Worm (Caenorhabditis elegans) whole organism, early embryonic: Measurements from ENCODE around the gene noca-1.

ENCODE experiments used
- B0310.2 ChIP-seq: sonication (generic microtip); optimal IDR thresholded peaks from 2 replicates; lab custom pipeline; 2016; ENCODE audit warnings: mild to moderate bottlenecking, missing genetic modification characterization, missing compliant biosample characterization
- F13C5.2 ChIP-seq: sonication (generic microtip); optimal IDR thresholded peaks from 2 replicates; lab custom pipeline; 2017; ENCODE audit warnings: mild to moderate bottlenecking, missing genetic modification characterization, inconsistent platforms, missing compliant biosample characterization
- aly-1 ChIP-seq: sonication (generic microtip); optimal IDR thresholded peaks from 2 replicates; lab custom pipeline; 2016; ENCODE audit warnings: missing genetic modification characterization, missing compliant biosample characterization
- ama-1 ChIP-seq: fragments of 150-350 bp; optimal IDR thresholded peaks from 2 replicates; lab custom pipeline; 2014
- ceh-13 ChIP-seq: fragments of 200-800 bp; sonication (Bioruptor generic); optimal IDR thresholded peaks from 2 replicates; lab custom pipeline; 2018; ENCODE audit warnings: mild to moderate bottlenecking, missing genetic modification characterization, missing compliant biosample characterization
- ceh-36 ChIP-seq: sonication (generic microtip); optimal IDR thresholded peaks from 2 replicates; lab custom pipeline; 2016; ENCODE audit warnings: missing genetic modification characterization, inconsistent platforms, missing compliant biosample characterization
- ets-7 ChIP-seq: sonication (generic microtip); optimal IDR thresholded peaks from 2 replicates; lab custom pipeline; 2016; ENCODE audit warnings: missing genotype, missing genetic modification characterization, missing compliant biosample characterization
- flt-1 ChIP-seq: fragments of 200-800 bp; sonication (Bioruptor generic); IDR thresholded peaks from 2 replicates; pipeline ENCODE4 v1.3.6; 2022; ENCODE audit warnings: missing genetic modification characterization, missing compliant biosample characterization
- hmbx-1 ChIP-seq: sonication (generic microtip); optimal IDR thresholded peaks from 2 replicates; lab custom pipeline; 2016; ENCODE audit warnings: mild to moderate bottlenecking, missing genetic modification characterization, missing compliant biosample characterization
- hmg-4 ChIP-seq: fragments of 200-800 bp; sonication (Bioruptor generic); optimal IDR thresholded peaks from 2 replicates; lab custom pipeline; 2018; ENCODE audit warnings: mild to moderate bottlenecking, missing genetic modification characterization, missing compliant biosample characterization
- hnd-1 ChIP-seq: sonication (generic microtip); optimal IDR thresholded peaks from 2 replicates; lab custom pipeline; 2016; ENCODE audit warnings: missing genetic modification characterization, missing compliant biosample characterization
- pes-1 ChIP-seq: fragments of 200-800 bp; sonication (Bioruptor generic); IDR thresholded peaks from 2 replicates; pipeline ENCODE4 v1.3.6; 2022; ENCODE audit warnings: missing genetic modification reagents, missing genetic modification characterization, missing compliant biosample characterization
- scrt-1 ChIP-seq: fragments of 200-800 bp; sonication (Bioruptor generic); IDR thresholded peaks from 2 replicates; pipeline ENCODE4 v1.3.6; 2022; ENCODE audit warnings: missing genetic modification characterization, missing compliant biosample characterization
- sea-1 ChIP-seq: fragments of 200-800 bp; sonication (Bioruptor generic); conservative IDR thresholded peaks from 2 replicates; pipeline ENCODE4 v1.3.6; 2022; ENCODE audit warnings: missing genetic modification characterization, missing compliant biosample characterization
- tbx-11 ChIP-seq: fragments of 200-800 bp; sonication (Bioruptor generic); IDR thresholded peaks from 2 replicates; pipeline ENCODE4 v1.3.6; 2022; ENCODE audit warnings: missing genetic modification characterization, missing compliant biosample characterization
- tbx-37 ChIP-seq: fragments of 200-800 bp; sonication (Bioruptor generic); conservative IDR thresholded peaks from 2 replicates; pipeline ENCODE4 v1.3.6; 2022; ENCODE audit warnings: missing genetic modification reagents, missing genetic modification characterization, missing compliant biosample characterization
- tra-4 ChIP-seq: sonication (generic microtip); optimal IDR thresholded peaks from 2 replicates; lab custom pipeline; 2017; ENCODE audit warnings: missing genetic modification characterization, missing compliant biosample characterization

noca-1 gene

DNA sequence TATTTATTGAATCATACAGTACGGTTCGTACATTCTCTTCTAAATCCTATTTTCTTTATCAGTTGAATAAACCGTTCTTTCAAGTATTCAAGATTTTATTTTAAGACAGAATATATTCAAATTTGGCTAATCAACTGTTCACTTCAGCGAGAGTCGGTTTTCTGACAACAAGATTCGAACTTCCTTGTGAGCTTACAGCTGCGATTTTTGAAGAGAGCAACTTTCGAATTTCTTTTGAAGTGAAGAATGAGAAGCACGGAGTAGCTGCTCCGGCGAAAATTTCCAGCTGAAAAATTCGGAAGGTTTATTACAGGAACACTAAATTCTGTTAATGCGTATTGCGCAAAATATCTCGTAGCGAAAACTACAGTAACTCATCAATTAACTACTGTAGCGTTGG lies 28.7 kb downstream of the noca-1 start:
- TF ChIP-seq hmbx-1 (tag; lab: Kevin White, UChicago) (no peak), flt-1 (GFP tag; lab: Robert Waterston, UW) (no peak), pes-1 (GFP tag; lab: Robert Waterston, UW) (no peak), tbx-11 (no peak), ceh-36 (no peak), hnd-1 (tag; lab: Kevin White, UChicago) (no peak), hmg-4 (no peak), B0310.2 (no peak), aly-1 (tag; lab: Kevin White, UChicago) (no peak), scrt-1 (no peak), ets-7 (tag; lab: Kevin White, UChicago) (no peak), tbx-37 (GFP tag; lab: Robert Waterston, UW) (no peak), ceh-13 (GFP tag; lab: Kevin White, UChicago) (no peak), F13C5.2 (tag; lab: Kevin White, UChicago) (no peak)

DNA sequence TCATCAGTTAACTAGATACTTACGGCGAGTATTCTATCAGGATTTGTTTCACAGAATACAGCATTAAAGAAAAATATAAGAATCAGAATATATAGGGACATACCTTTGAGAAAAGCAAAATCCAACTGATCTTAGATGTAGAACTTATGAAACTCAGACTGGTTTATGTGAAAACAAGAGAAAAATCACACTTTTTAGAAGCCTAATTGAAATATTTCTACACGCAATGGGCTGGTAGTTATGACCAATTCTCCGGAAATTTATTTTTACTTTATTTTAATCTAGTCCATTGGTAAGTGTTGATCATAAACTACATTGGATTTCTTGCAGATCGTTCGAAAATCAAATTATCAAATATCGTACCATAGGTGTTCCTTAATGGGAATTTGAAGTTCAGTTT lies 31.4 kb downstream of the noca-1 start, which contains the start of gene T09E8.4:
T09E8.4 (minus strand) TSS at position 101 of the 400 bp plus-strand sequence.
- no peak for TF ChIP-seq F13C5.2 (tag; lab: Kevin White, UChicago)
- no peak for TF ChIP-seq scrt-1
- TF ChIP-seq ets-7 (tag; lab: Kevin White, UChicago): no peak
- no peak for TF ChIP-seq ceh-13 (GFP tag; lab: Kevin White, UChicago)
- no peak for TF ChIP-seq hmg-4
- no peak for TF ChIP-seq tbx-37 (GFP tag; lab: Robert Waterston, UW)

- TF ChIP-seq scrt-1 (no peak), flt-1 (GFP tag; lab: Robert Waterston, UW) (no peak), ets-7 (tag; lab: Kevin White, UChicago) (no peak)
Measured at ce11 chrV:13185384-13185783, 32.7 kb downstream of the noca-1 start, which contains the start of gene sri-6. TSS of gene sri-6 (plus strand) at chrV:13185684.

- no peak for TF ChIP-seq hnd-1 (tag; lab: Kevin White, UChicago)
- TF ChIP-seq ets-7 (tag; lab: Kevin White, UChicago): no peak
- TF ChIP-seq tbx-11: no peak
Measured at ce11 chrV:13193488-13194042, 40.8 kb downstream of the noca-1 start, which contains the start of gene sun-1. TSS of gene sun-1 (minus strand) at chrV:13193538.

- TF ChIP-seq scrt-1 (no peak), sea-1 (GFP tag; lab: Robert Waterston, UW) (no peak), pes-1 (GFP tag; lab: Robert Waterston, UW) (no peak), ceh-13 (GFP tag; lab: Kevin White, UChicago) (no peak), tbx-37 (GFP tag; lab: Robert Waterston, UW) (no peak), hmbx-1 (tag; lab: Kevin White, UChicago) (no peak), ets-7 (tag; lab: Kevin White, UChicago) (no peak)
Measured at ce11 chrV:13195548-13195947, 42.8 kb downstream of the noca-1 start, which contains the start of gene F57B1.1. TSS of gene F57B1.1 (minus strand) at chrV:13195648.

DNA sequence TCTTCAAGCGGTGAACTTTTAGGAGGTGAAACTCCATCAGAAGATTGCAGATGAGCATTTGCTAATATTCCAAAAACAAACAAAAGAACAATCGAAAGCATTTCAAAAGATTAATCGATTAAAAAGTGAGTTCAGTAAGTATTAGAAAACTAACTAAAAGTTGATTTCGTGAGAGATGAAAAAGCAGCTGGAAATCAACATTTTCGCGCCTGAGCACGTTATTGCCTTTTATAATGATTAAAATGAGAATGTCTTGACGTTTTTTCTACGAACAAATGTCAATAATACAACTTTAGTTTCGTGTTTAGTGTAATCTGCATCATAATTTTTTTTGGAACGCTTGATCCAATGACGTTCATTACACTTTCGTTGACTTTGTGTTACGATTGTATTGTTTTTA lies 45.1 kb downstream of the noca-1 start, which contains the start of gene F57B1.9:
F57B1.9 (minus strand) TSS at position 101 of the 400 bp plus-strand sequence.
- no peak for TF ChIP-seq ceh-36
- TF ChIP-seq hmg-4: no peak
- no peak for TF ChIP-seq ceh-13 (GFP tag; lab: Kevin White, UChicago)
- TF ChIP-seq hnd-1 (tag; lab: Kevin White, UChicago): no peak
- TF ChIP-seq hmbx-1 (tag; lab: Kevin White, UChicago): no peak
- TF ChIP-seq scrt-1: no peak
- TF ChIP-seq tbx-37 (GFP tag; lab: Robert Waterston, UW): no peak
- no peak for TF ChIP-seq B0310.2
- TF ChIP-seq aly-1 (tag; lab: Kevin White, UChicago): no peak
- TF ChIP-seq pes-1 (GFP tag; lab: Robert Waterston, UW): no peak
- TF ChIP-seq tra-4: no peak
- TF ChIP-seq sea-1 (GFP tag; lab: Robert Waterston, UW): no peak
- no peak for TF ChIP-seq tbx-11
- TF ChIP-seq ets-7 (tag; lab: Kevin White, UChicago): no peak

- no peak for TF ChIP-seq F13C5.2 (tag; lab: Kevin White, UChicago)
Measured at ce11 chrV:13200609-13201008, 47.9 kb downstream of the noca-1 start.

DNA sequence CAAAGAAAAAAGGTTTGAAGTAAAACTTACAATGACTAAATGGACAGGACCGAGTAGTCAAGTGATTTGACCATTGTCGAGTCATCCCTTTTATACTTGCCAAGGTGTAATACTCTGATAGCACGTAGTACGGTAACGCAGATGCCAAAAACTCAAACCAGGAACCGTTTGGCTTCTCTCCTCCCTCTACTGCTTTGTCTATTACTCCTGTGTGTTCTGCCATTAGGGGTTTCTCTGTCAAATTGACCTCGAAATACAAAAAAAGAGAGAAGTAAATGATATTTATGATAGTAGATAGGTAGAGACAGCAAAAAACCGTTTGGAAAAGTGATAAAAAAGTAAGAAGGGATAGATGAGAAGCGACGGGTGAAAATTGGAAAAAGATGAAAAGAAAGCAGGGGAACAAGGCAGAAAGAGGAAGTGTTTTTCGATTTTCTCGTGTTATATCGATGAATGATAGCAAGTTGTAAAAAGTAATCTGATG lies 49.5 kb downstream of the noca-1 start, which contains the start of the genes col-159 and col-160:
col-159 (minus strand) TSS at position 51 of the 484 bp plus-strand sequence.
col-160 (minus strand) TSS at position 63 of the 484 bp plus-strand sequence.
- TF ChIP-seq tbx-37 (GFP tag; lab: Robert Waterston, UW) (no peak), sea-1 (GFP tag; lab: Robert Waterston, UW) (no peak), F13C5.2 (tag; lab: Kevin White, UChicago) (no peak), hmbx-1 (tag; lab: Kevin White, UChicago) (no peak), hnd-1 (tag; lab: Kevin White, UChicago) (no peak), scrt-1 (no peak), aly-1 (tag; lab: Kevin White, UChicago) (no peak), hmg-4 (no peak), pes-1 (GFP tag; lab: Robert Waterston, UW) (no peak), ets-7 (tag; lab: Kevin White, UChicago) (no peak), tbx-11 (no peak), ama-1 (no peak), ceh-13 (GFP tag; lab: Kevin White, UChicago) (no peak), tra-4 (no peak), B0310.2 (no peak), ceh-36 (no peak), flt-1 (GFP tag; lab: Robert Waterston, UW) (no peak)
